Worm (Caenorhabditis elegans) whole organism, midembryonic: ENCODE measurements around the gene gem-1.

Experiments used
- T22C8.4 ChIP-seq: fragments of 200-800 bp; sonication (Bioruptor generic); IDR thresholded peaks from 2 replicates; pipeline ENCODE4 v1.3.6; 2022; ENCODE audit warnings: missing genetic modification characterization, missing compliant biosample characterization
- cog-1 ChIP-seq: sonication (generic microtip); optimal IDR thresholded peaks from 2 replicates; lab custom pipeline; 2016; ENCODE audit warnings: missing genetic modification characterization, missing compliant biosample characterization
- flt-1 ChIP-seq: fragments of 200-800 bp; sonication (Bioruptor generic); IDR thresholded peaks from 2 replicates; pipeline ENCODE4 v1.3.6; 2022; ENCODE audit warnings: missing genetic modification characterization, missing compliant biosample characterization
- klf-2 ChIP-seq: fragments of 200-800 bp; sonication (Bioruptor generic); conservative IDR thresholded peaks from 2 replicates; pipeline ENCODE4 v1.3.6; 2022; ENCODE audit warnings: missing genetic modification reagents, missing genetic modification characterization, missing compliant biosample characterization
- med-1 ChIP-seq: sonication (generic microtip); optimal IDR thresholded peaks from 2 replicates; lab custom pipeline; 2017; ENCODE audit warnings: missing genetic modification characterization, mild to moderate bottlenecking, missing compliant biosample characterization, antibody characterized with exemption, missing genetic modification reagents; ENCODE audit not compliant: insufficient read depth
- ref-1 ChIP-seq: fragments of 200-800 bp; sonication (Bioruptor generic); conservative IDR thresholded peaks from 2 replicates; pipeline ENCODE4 v1.3.6; 2022; ENCODE audit warnings: missing genetic modification reagents, missing genetic modification characterization, missing compliant biosample characterization
- tab-1 ChIP-seq: fragments of 200-800 bp; sonication (Bioruptor generic); IDR thresholded peaks from 2 replicates; pipeline ENCODE4 v1.3.6; 2022; ENCODE audit warnings: missing genetic modification characterization, missing compliant biosample characterization
- ztf-23 ChIP-seq: fragments of 200-800 bp; sonication (Bioruptor generic); IDR thresholded peaks from 2 replicates; pipeline ENCODE4 v1.3.6; 2022; ENCODE audit warnings: missing genetic modification reagents, missing genetic modification characterization, missing compliant biosample characterization
- ztf-29 ChIP-seq: fragments of 200-800 bp; sonication (Bioruptor generic); IDR thresholded peaks from 2 replicates; pipeline ENCODE4 v1.3.6; 2022; ENCODE audit warnings: missing genetic modification reagents, missing genetic modification characterization, missing compliant biosample characterization

gem-1 gene

DNA sequence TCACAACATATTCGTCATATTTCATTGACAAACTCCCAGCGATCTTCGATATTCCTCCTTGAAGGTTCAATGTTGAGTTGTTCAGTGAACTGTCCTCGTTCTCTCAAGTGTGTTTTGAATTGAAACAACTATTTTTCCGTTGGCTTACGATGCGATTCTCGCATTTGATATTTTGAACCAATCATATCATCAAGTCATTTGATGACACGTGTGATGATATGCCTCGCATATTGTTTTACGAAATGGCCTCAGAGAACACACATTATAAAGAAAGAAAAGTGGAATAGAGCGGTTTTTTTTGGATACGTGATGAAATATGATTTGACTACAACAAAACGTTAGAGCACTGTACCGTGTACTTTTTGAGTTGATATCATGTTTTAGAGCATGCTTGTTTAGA is 28.4 kb downstream of the gem-1 start:
- TF ChIP-seq ref-1 (GFP tag; lab: Robert Waterston, UW) (no peak), tab-1 (no peak), ztf-23 (GFP tag; lab: Robert Waterston, UW) (no peak), klf-2 (GFP tag; lab: Robert Waterston, UW) (no peak), T22C8.4 (GFP tag; lab: Robert Waterston, UW) (no peak), med-1 (no peak), flt-1 (GFP tag; lab: Robert Waterston, UW) (no peak), cog-1 (tag; lab: Kevin White, UChicago) (no peak), ztf-29 (GFP tag; lab: Robert Waterston, UW) (no peak)

DNA sequence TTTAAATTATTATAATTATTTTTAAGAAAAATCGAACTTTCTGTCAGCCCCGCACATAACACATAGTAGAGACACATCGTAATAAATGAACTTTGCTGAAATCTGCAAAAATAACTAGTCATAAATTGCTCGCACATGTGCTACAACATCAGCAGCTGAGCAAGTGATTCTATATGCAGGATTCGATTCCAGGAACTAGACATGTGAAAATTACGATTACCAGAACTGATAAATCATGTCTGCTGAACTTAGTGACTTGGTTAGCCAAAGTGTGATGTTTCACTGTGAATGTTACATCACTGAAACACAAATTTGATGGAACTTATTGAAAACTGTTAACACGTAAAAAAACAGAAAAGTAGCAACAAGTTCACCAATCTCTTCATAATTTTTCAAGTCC is 29.5 kb downstream of the gem-1 start:
- TF ChIP-seq klf-2 (GFP tag; lab: Robert Waterston, UW): no peak
- no peak for TF ChIP-seq cog-1 (tag; lab: Kevin White, UChicago)
- TF ChIP-seq T22C8.4 (GFP tag; lab: Robert Waterston, UW): no peak
- no peak for TF ChIP-seq flt-1 (GFP tag; lab: Robert Waterston, UW)
- TF ChIP-seq ztf-23 (GFP tag; lab: Robert Waterston, UW): no peak
- TF ChIP-seq tab-1: no peak
- TF ChIP-seq med-1: no peak
- no peak for TF ChIP-seq ref-1 (GFP tag; lab: Robert Waterston, UW)
- TF ChIP-seq ztf-29 (GFP tag; lab: Robert Waterston, UW): no peak

DNA sequence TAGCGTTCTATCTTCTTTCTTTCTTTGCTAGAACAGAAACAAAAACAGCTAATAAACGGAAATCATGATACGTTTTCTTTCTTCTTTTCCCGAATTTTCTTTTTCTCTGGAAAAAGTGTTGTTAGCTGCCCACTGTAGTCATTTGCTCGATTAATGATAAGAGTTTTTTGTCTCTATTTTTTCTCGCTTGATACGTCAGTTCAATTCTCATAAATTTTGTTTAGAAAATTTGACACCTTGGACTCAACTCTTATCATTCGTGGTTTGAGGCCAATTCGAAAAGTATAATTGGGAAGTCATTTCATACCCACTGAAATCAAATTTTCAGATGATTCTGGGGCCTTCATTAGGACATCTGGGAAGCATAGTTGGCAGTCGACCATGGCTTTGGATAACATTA is 34.9 kb downstream of the gem-1 start:
- TF ChIP-seq flt-1 (GFP tag; lab: Robert Waterston, UW): no peak
- TF ChIP-seq ztf-29 (GFP tag; lab: Robert Waterston, UW): no peak
- TF ChIP-seq ztf-23 (GFP tag; lab: Robert Waterston, UW): no peak
- TF ChIP-seq med-1: no peak
- TF ChIP-seq ref-1 (GFP tag; lab: Robert Waterston, UW): no peak
- no peak for TF ChIP-seq tab-1
- no peak for TF ChIP-seq klf-2 (GFP tag; lab: Robert Waterston, UW)
- no peak for TF ChIP-seq cog-1 (tag; lab: Kevin White, UChicago)
- TF ChIP-seq T22C8.4 (GFP tag; lab: Robert Waterston, UW): no peak

DNA sequence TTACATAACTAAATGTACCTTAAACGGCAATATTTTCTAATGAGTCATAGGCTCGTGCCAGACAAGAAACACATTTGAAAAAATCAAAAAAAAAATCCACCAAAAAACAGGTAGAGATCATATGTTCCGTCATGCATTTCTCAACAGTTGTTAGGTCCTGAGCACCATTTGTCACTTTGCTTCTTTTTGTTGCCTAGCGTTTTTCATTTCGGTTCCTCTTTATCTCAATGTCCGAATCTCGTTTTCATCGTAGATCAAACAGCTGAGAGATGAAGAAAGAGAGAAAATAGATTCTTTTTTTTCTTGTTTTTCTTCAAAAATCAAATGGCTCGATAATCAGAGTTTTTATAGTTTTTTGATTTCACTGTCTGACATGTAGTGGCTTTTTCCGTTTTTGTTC is 35.8 kb downstream of the gem-1 start:
- no peak for TF ChIP-seq T22C8.4 (GFP tag; lab: Robert Waterston, UW)
- no peak for TF ChIP-seq klf-2 (GFP tag; lab: Robert Waterston, UW)
- TF ChIP-seq tab-1: no peak
- no peak for TF ChIP-seq ztf-23 (GFP tag; lab: Robert Waterston, UW)
- no peak for TF ChIP-seq cog-1 (tag; lab: Kevin White, UChicago)
- TF ChIP-seq ztf-29 (GFP tag; lab: Robert Waterston, UW): no peak
- TF ChIP-seq flt-1 (GFP tag; lab: Robert Waterston, UW): no peak
- no peak for TF ChIP-seq ref-1 (GFP tag; lab: Robert Waterston, UW)
- no peak for TF ChIP-seq med-1

DNA sequence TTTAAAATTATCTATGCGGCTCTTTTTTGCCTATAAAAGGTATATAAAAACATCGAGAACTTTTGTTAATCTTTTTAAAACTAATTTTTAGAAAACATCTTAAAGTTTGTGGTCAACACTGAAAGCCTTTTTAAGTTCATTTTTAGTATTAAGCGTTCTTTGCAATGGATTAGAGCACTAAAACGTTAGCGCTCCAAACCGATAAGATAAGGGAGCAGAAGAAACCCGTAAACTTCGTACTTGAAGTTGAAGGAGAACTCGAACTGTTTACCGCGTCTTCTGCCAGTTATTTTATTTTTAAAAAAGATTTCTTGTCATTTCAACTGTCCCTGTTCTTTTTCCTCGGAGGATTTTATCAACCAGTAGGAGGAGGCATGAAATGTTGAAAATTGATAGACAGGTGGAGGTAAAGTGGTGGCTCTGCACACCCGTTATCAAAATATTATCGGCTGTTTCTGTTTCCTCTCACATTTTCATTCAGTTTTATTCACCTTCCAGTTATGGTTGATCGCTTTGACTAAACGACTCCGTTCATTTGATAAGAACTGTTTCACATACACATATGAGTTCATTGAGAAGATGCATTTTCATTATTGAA is 37.7 kb downstream of the gem-1 start:
- TF ChIP-seq klf-2 (GFP tag; lab: Robert Waterston, UW): no peak
- TF ChIP-seq ztf-23 (GFP tag; lab: Robert Waterston, UW): no peak
- TF ChIP-seq ztf-29 (GFP tag; lab: Robert Waterston, UW): no peak
- no peak for TF ChIP-seq tab-1
- TF ChIP-seq ref-1 (GFP tag; lab: Robert Waterston, UW): no peak

DNA sequence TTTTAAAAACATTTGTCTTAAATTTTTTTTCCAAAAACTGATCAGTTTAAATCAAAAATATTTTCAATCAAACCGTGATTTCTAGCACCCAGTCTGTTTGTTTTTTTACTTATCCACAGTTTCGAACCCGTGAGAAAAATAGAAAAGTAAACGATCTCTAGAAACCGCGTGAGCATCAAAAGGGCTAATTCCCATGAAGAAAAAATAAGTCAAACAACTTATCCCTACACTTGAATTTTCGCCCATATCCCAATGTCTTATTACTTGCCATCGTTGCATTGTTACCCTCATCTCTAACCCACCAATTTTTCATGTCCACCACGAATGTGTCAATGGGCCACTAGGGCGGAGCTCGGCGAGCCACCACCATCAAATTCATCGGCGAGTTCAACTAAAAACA is 39.1 kb downstream of the gem-1 start, which contains the start of gene ptr-24:
Gene ptr-24 (plus strand): TSS at position 301 of the 400 bp plus-strand sequence.
- TF ChIP-seq med-1 (no peak), cog-1 (tag; lab: Kevin White, UChicago) (no peak), ztf-29 (GFP tag; lab: Robert Waterston, UW) (no peak), tab-1 (no peak), T22C8.4 (GFP tag; lab: Robert Waterston, UW) (no peak), ref-1 (GFP tag; lab: Robert Waterston, UW) (no peak), flt-1 (GFP tag; lab: Robert Waterston, UW) (no peak), klf-2 (GFP tag; lab: Robert Waterston, UW) (no peak)

DNA sequence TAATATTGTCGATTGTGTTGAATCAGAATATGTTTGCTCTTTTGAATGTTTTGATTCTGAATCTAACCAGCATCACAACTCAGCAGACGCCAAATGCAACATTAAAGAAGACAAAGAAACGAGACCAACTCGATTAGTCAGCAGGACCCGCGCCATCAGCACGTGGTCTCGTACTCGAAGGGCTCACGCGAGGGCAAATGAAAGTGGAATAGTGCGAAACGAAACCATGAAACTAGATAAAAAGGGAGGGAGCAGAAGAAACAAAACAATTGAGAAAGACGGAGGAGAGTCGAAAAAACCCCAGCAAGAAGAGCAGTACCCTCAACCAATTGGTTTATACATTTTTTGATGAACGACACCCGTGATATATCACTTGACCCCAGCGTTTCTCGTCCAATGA is 39.8 kb downstream of the gem-1 start:
- TF ChIP-seq ztf-23 (GFP tag; lab: Robert Waterston, UW): no peak
- TF ChIP-seq flt-1 (GFP tag; lab: Robert Waterston, UW): no peak
- TF ChIP-seq ref-1 (GFP tag; lab: Robert Waterston, UW): no peak
- no peak for TF ChIP-seq cog-1 (tag; lab: Kevin White, UChicago)
- TF ChIP-seq tab-1: no peak
- no peak for TF ChIP-seq med-1
- no peak for TF ChIP-seq klf-2 (GFP tag; lab: Robert Waterston, UW)
- no peak for TF ChIP-seq T22C8.4 (GFP tag; lab: Robert Waterston, UW)
- no peak for TF ChIP-seq ztf-29 (GFP tag; lab: Robert Waterston, UW)

DNA sequence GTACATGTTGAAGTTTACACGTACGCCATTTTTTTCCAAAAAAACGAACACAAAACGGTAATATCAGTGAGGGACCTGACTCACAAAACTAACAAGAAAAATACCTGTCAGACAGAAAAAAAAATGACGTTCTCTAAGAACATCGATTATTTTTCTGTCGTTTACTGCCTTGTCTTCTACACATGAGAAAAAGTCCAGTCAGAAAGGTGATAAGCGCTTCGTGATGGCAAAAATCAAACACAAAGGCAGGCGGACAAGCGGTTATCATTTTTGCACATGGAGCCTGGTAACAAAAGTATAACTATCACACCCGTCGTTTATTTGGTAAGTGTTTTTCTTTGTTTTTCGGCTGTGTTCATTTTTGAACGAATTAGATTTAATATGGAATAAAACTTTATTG is 43.0 kb downstream of the gem-1 start, which contains the start of gene F46G10.4:
Gene F46G10.4 (plus strand): TSS at position 212 of the 400 bp plus-strand sequence.
- no peak for TF ChIP-seq med-1
- no peak for TF ChIP-seq cog-1 (tag; lab: Kevin White, UChicago)
- no peak for TF ChIP-seq klf-2 (GFP tag; lab: Robert Waterston, UW)
- no peak for TF ChIP-seq T22C8.4 (GFP tag; lab: Robert Waterston, UW)
- TF ChIP-seq tab-1: no peak
- TF ChIP-seq ztf-29 (GFP tag; lab: Robert Waterston, UW): no peak
- no peak for TF ChIP-seq ztf-23 (GFP tag; lab: Robert Waterston, UW)
- no peak for TF ChIP-seq flt-1 (GFP tag; lab: Robert Waterston, UW)
- TF ChIP-seq ref-1 (GFP tag; lab: Robert Waterston, UW): no peak

DNA sequence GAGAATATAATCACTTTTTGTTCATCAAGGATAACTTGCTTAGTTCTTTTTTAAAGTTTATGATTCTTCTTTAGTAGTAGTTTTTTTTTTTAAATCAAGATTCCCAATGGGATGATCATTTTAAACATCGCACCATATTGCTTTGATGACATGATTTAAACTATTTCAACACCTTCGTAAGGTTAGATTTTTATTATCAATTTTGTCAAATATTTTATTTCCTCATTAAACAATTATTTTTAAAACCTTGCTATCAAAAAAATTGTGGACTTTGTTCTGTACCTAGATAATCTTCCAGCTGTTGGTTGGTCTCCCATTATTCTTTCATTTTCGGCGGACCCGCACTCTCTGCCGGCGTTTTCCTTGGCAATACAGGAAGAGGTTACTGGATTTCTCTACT is 45.4 kb downstream of the gem-1 start, which contains the start of gene sir-2.3:
Gene sir-2.3 (plus strand): TSS at position 301 of the 400 bp plus-strand sequence.
- TF ChIP-seq ztf-23 (GFP tag; lab: Robert Waterston, UW): no peak
- TF ChIP-seq ztf-29 (GFP tag; lab: Robert Waterston, UW): no peak
- TF ChIP-seq klf-2 (GFP tag; lab: Robert Waterston, UW): no peak
- TF ChIP-seq cog-1 (tag; lab: Kevin White, UChicago): no peak
- no peak for TF ChIP-seq med-1
- no peak for TF ChIP-seq tab-1
